Fruit fly (Drosophila melanogaster): Measurements from ENCODE around the gene Cdk8.
"Not testable (repeated sequence)": the region's sequence is repeated elsewhere in the genome, so short reads cannot be mapped to it uniquely, and the experiment has no call there.

Gene Cdk8

DNA sequence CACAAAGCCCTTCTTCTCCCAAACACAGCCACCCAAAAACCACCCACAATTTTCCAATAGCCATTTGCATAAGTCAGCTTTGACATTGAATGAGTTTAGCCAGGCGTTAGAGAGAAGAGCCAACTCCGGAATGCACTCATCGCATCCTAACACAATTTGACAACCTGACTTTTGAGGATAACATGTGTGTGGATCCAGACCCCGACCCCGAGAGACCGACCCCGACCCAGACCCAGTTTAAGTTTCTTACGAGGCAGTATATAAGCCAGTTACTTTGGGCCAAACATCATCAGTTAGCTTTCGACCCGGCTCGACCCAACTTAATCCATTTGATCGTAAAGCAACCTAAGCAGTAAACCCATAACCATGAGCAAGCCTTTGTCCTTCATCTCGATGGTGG, 39.1 kb downstream of the Cdk8 start, which contains the start of gene Ilp2:
Ilp2 (plus strand) TSS at position 301 of the 400 bp plus-strand sequence.
- TF ChIP-seq insv (optimal IDR thresholded peaks at IDR 0.05) (no peak), psq (optimal IDR thresholded peaks at IDR 0.05) (no peak), Myc (optimal IDR thresholded peaks at IDR 0.05) (no peak), Sin3A (optimal IDR thresholded peaks at IDR 0.05) (no peak), ttk (optimal IDR thresholded peaks at IDR 0.05) (no peak), h (optimal IDR thresholded peaks at IDR 0.05) (no peak)

DNA sequence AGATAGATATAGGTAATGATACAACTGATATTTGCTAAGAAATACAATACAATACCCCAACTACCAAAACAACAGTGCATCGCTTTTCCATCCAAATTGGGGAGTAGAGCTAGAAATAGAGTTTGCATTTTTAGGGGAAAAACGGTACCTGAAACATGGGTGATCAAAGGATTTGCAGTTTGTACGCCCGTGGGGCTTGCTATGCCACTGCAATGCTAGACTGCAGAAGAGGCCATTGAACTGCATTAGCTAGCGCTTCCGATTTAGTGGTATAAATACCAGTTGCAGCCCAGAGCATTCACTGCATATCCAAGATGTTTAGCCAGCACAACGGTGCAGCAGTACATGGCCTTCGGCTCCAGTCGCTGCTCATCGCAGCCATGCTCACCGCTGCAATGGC, 40.4 kb downstream of the Cdk8 start, which contains the start of gene Ilp1:
Ilp1 (plus strand) TSS at position 301 of the 400 bp plus-strand sequence.
- TF ChIP-seq Sin3A, insv, h (optimal IDR thresholded peaks at IDR 0.05): not testable (repeated sequence)

DNA sequence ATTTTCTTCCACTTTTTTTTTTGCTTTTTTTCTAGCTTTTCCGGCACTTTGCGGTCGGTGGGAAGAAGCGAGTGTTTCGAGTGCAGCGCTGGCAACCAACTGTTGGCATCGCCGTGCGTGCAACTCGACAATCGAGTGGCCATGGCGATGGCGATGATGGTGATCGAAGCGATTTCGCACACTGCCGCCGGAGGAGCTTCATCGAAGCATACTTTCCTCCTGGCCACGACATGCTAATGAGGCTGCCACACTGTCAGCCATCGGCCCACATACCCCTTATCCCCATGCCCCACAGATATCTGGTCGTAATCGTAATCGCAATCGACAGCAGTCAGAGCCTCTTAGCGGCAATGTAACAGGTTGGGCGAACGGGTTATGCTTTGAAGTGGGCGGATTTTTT, 40.9 kb downstream of the Cdk8 start, which contains the start of gene Zasp67:
Zasp67 (minus strand) TSS at position 101 of the 400 bp plus-strand sequence.
- no peak for TF ChIP-seq insv (optimal IDR thresholded peaks at IDR 0.05)
- TF ChIP-seq ttk (optimal IDR thresholded peaks at IDR 0.05) = no peak
- TF ChIP-seq Myc (optimal IDR thresholded peaks at IDR 0.05) = no peak
- no peak for TF ChIP-seq Sin3A (optimal IDR thresholded peaks at IDR 0.05)
- no peak for TF ChIP-seq psq (optimal IDR thresholded peaks at IDR 0.05)
- TF ChIP-seq h (optimal IDR thresholded peaks at IDR 0.05) = no peak

All from Kc167 (cell line).